Worm (Caenorhabditis elegans) whole organism, L3 larva: ENCODE results near the gene R13H9.6.

Experiments used
- ama-1 ChIP-seq: fragments of 150-350 bp; optimal IDR thresholded peaks from 2 replicates; lab custom pipeline; 2018
- ceh-82 ChIP-seq: fragments of 150-350 bp; optimal IDR thresholded peaks from 2 replicates; lab custom pipeline; 2014; ENCODE audit warnings: missing biosample characterization, missing genetic modification characterization
- egl-27 ChIP-seq: sonication (generic microtip); optimal IDR thresholded peaks from 4 replicates; lab custom pipeline; 2017; ENCODE audit warnings: missing biosample characterization, missing genetic modification reagents, missing genetic modification characterization
- elt-1 ChIP-seq: fragments of 150-350 bp; optimal IDR thresholded peaks from 2 replicates; lab custom pipeline; 2014; ENCODE audit warnings: missing biosample characterization, missing genetic modification characterization
- elt-2 ChIP-seq: sonication (generic microtip); optimal IDR thresholded peaks from 2 replicates; lab custom pipeline; 2016; ENCODE audit warnings: missing genetic modification reagents, mild to moderate bottlenecking, missing genetic modification characterization, missing compliant biosample characterization
- elt-3 ChIP-seq, 3 experiments: fragments of 150-350 bp in 1 of 3; sonication (generic microtip) in 2 of 3; optimal IDR thresholded peaks; 2 replicates in 2 of 3; 4 replicates in 1 of 3; lab custom pipeline; 2014 to 2017; ENCODE audit warnings: missing biosample characterization in 3 of 3, missing genetic modification characterization in 3 of 3
- nfya-1 ChIP-seq: sonication (generic microtip); optimal IDR thresholded peaks from 2 replicates; lab custom pipeline; 2017; ENCODE audit warnings: missing genetic modification characterization, mild to moderate bottlenecking, missing compliant biosample characterization, antibody characterized with exemption, moderate library complexity; ENCODE audit not compliant: insufficient read depth
- nhr-25 ChIP-seq: sonication (generic microtip); optimal IDR thresholded peaks from 2 replicates; lab custom pipeline; 2017; ENCODE audit warnings: missing biosample characterization, missing genetic modification characterization
- nhr-77 ChIP-seq: fragments of 150-350 bp; optimal IDR thresholded peaks from 2 replicates; lab custom pipeline; 2014; ENCODE audit warnings: missing biosample characterization, missing genetic modification characterization
- skn-1 ChIP-seq: fragments of 150-350 bp; optimal IDR thresholded peaks from 2 replicates; lab custom pipeline; 2014; ENCODE audit warnings: missing biosample characterization, missing genetic modification characterization
- snpc-4 ChIP-seq: fragments of 150-350 bp; optimal IDR thresholded peaks from 2 replicates; lab custom pipeline; 2014; ENCODE audit warnings: missing biosample characterization, missing genetic modification characterization
- unc-39 ChIP-seq: sonication (generic microtip); optimal IDR thresholded peaks from 4 replicates; lab custom pipeline; 2017; ENCODE audit warnings: missing biosample characterization, missing genetic modification characterization
- zag-1 ChIP-seq: fragments of 150-350 bp; optimal IDR thresholded peaks from 2 replicates; lab custom pipeline; 2014; ENCODE audit warnings: missing biosample characterization, missing genetic modification characterization
- ztf-11 ChIP-seq: fragments of 150-350 bp; optimal IDR thresholded peaks from 2 replicates; lab custom pipeline; 2014; ENCODE audit warnings: missing biosample characterization, missing genetic modification characterization

- TF ChIP-seq nhr-25 (tag; lab: Kevin White, UChicago) (no peak), elt-1 (tag; lab: Kevin White, UChicago) (no peak), zag-1 (tag; lab: Kevin White, UChicago) (no peak), nfya-1 (tag; lab: Kevin White, UChicago) (no peak), ceh-82 (tag; lab: Kevin White, UChicago) (no peak), skn-1 (tag; lab: Kevin White, UChicago) (no peak), nhr-77 (no peak), ama-1 (lab: Kevin White, UChicago) (no peak), egl-27 (no peak), elt-3 (tag; optimal IDR thresholded peaks at IDR 0.05; lab: Kevin White, UChicago) (no peak), snpc-4 (tag; lab: Kevin White, UChicago) (no peak), elt-2 (tag; lab: Kevin White, UChicago) (no peak), unc-39 (no peak), ztf-11 (tag; lab: Kevin White, UChicago) (no peak)
Measured at ce11 chrIV:5045389-5045788, 23.1 kb downstream of the R13H9.6 start, which contains the start of gene hot-9.
